Fruit fly (Drosophila melanogaster): Measurements from ENCODE around the gene CG43050.

The CG43050 gene

DNA sequence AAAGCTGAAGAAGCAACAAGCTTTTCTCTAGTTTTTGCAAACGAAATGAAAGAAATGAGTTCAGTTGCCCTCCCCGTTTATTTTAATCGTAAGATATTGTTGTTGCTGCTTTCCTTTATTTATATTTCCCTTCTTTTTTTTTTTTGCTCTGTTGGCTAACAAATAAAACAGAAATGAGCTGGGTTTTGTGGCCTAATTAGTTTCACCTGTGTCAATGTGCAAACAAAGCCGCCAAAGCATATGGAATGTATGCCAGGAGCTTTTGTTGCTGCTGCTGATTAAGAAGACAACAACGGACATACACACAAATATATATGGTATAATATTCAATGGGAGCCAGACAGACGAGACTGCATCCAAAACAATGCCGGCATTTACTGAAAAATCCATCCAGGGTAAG, 36.9 kb upstream of the CG43050 start (continued):
- TF ChIP-seq CG7987 (GFP tag; optimal IDR thresholded peaks at IDR 0.05) = no peak
- no peak for TF ChIP-seq Dfd (GFP tag; optimal IDR thresholded peaks at IDR 0.05)
- TF ChIP-seq ssp (GFP tag; IDR thresholded peaks at IDR 0.05) = no peak
- TF ChIP-seq wek (GFP tag; optimal IDR thresholded peaks at IDR 0.05) = peak; percentile 27
- TF ChIP-seq CG10462 (GFP tag; optimal IDR thresholded peaks at IDR 0.05) = no peak
- no peak for TF ChIP-seq her (GFP tag; optimal IDR thresholded peaks at IDR 0.05)
- TF ChIP-seq jigr1 (GFP tag; IDR thresholded peaks at IDR 0.05) = no peak
- TF ChIP-seq yki (optimal IDR thresholded peaks at IDR 0.05) = no peak
- TF ChIP-seq abd-A (tag; optimal IDR thresholded peaks at IDR 0.05) = no peak
- no peak for TF ChIP-seq gce (GFP tag; IDR thresholded peaks at IDR 0.05)
- peak; percentile 4 for TF ChIP-seq CG3995 (GFP tag; optimal IDR thresholded peaks at IDR 0.05)
- no peak for TF ChIP-seq sima (GFP tag; optimal IDR thresholded peaks at IDR 0.05)
- TF ChIP-seq Xbp1 (GFP tag; optimal IDR thresholded peaks at IDR 0.05) = no peak
- TF ChIP-seq CG16815 (GFP tag; optimal IDR thresholded peaks at IDR 0.05) = no peak
- no peak for TF ChIP-seq Antp (GFP tag; optimal IDR thresholded peaks at IDR 0.05)
- TF ChIP-seq CG31224 (GFP tag; IDR thresholded peaks at IDR 0.05) = no peak
- TF ChIP-seq CG13424 (tag; optimal IDR thresholded peaks at IDR 0.05) = no peak
- no peak for TF ChIP-seq sqz (GFP tag; optimal IDR thresholded peaks at IDR 0.05)
- TF ChIP-seq CG17385 (GFP tag; optimal IDR thresholded peaks at IDR 0.05) = no peak
- TF ChIP-seq gro (GFP tag; optimal IDR thresholded peaks at IDR 0.05) = no peak
- TF ChIP-seq Elba2 (GFP tag; optimal IDR thresholded peaks at IDR 0.05) = no peak
- TF ChIP-seq CG34224 (GFP tag; IDR thresholded peaks at IDR 0.05; ENCODE audit: partially characterized antibody) = no peak
- TF ChIP-seq CG31365 (tag; optimal IDR thresholded peaks at IDR 0.05) = no peak
- TF ChIP-seq sob (GFP tag; IDR thresholded peaks at IDR 0.05) = peak; percentile 29; the same call in 1 of the 2 replicates
- no peak for TF ChIP-seq CG12744 (GFP tag; optimal IDR thresholded peaks at IDR 0.05)
- TF ChIP-seq lola (GFP tag; optimal IDR thresholded peaks at IDR 0.05) = no peak
- no peak for TF ChIP-seq CG15601 (tag; optimal IDR thresholded peaks at IDR 0.05)
- no peak for TF ChIP-seq sisA (GFP tag; IDR thresholded peaks at IDR 0.05)
- TF ChIP-seq ftz-f1 (GFP tag; optimal IDR thresholded peaks at IDR 0.05) = no peak
- TF ChIP-seq twi (tag; optimal IDR thresholded peaks at IDR 0.05) = no peak
- TF ChIP-seq CG1832 (GFP tag; optimal IDR thresholded peaks at IDR 0.05) = no peak
- TF ChIP-seq h (optimal IDR thresholded peaks at IDR 0.05) = no peak
- no peak for TF ChIP-seq slp2 (GFP tag; optimal IDR thresholded peaks at IDR 0.05)
- TF ChIP-seq D19B (GFP tag; optimal IDR thresholded peaks at IDR 0.05) = no peak
- no peak for TF ChIP-seq Sry-δ (GFP tag; optimal IDR thresholded peaks at IDR 0.05)
- TF ChIP-seq so (GFP tag; IDR thresholded peaks at IDR 0.05) = no peak
- TF ChIP-seq CG6791 (GFP tag; IDR thresholded peaks at IDR 0.05; ENCODE audit: partially characterized antibody) = no peak
- TF ChIP-seq ci (GFP tag; IDR thresholded peaks at IDR 0.05) = no peak
- TF ChIP-seq lbe (GFP tag; optimal IDR thresholded peaks at IDR 0.05) = peak; percentile 48
- no peak for TF ChIP-seq br (optimal IDR thresholded peaks at IDR 0.05)
- no peak for TF ChIP-seq CG31388 (GFP tag; optimal IDR thresholded peaks at IDR 0.05)
- no peak for TF ChIP-seq CG15269 (tag; optimal IDR thresholded peaks at IDR 0.05)
- no peak for TF ChIP-seq Hr51 (GFP tag; optimal IDR thresholded peaks at IDR 0.05)
- no peak for TF ChIP-seq cwo (GFP tag; optimal IDR thresholded peaks at IDR 0.05)
- no peak for TF ChIP-seq NfI (GFP tag; optimal IDR thresholded peaks at IDR 0.05)
- no peak for TF ChIP-seq vnd (GFP tag; IDR thresholded peaks at IDR 0.05; ENCODE audit: partially characterized antibody)
- no peak for TF ChIP-seq CG4730 (GFP tag; IDR thresholded peaks at IDR 0.05)
- no peak for TF ChIP-seq CG17361 (GFP tag; IDR thresholded peaks at IDR 0.05)
- no peak for TF ChIP-seq Oli (tag; optimal IDR thresholded peaks at IDR 0.05)
- TF ChIP-seq Optix (GFP tag; IDR thresholded peaks at IDR 0.05) = no peak
- no peak for TF ChIP-seq crol (GFP tag; IDR thresholded peaks at IDR 0.05)
- no peak for TF ChIP-seq lov (optimal IDR thresholded peaks at IDR 0.05)
- TF ChIP-seq lov (GFP tag; IDR thresholded peaks at IDR 0.05) = no peak

All from whole organism, embryonic.